Fruit fly (Drosophila melanogaster) whole organism, adult: ENCODE data around the gene CG31832.
A peak's percentile ranks its signal among the peaks of the same experiment; 100 is the strongest.

Experiments used
- CG11617 ChIP-seq: fragments of 200-800 bp; sonication (Bioruptor generic); optimal IDR thresholded peaks from 2 replicates; lab custom pipeline; 2017; ENCODE audit warnings: mild to moderate bottlenecking, missing biosample characterization, missing genetic modification reagents, missing genetic modification characterization
- CG14711 ChIP-seq: fragments of 200-800 bp; sonication (Bioruptor generic); optimal IDR thresholded peaks from 2 replicates; lab custom pipeline; 2018; ENCODE audit warnings: missing biosample characterization, mild to moderate bottlenecking, missing genetic modification characterization, moderate library complexity
- CG1620 ChIP-seq: fragments of 200-800 bp; sonication (Bioruptor generic); optimal IDR thresholded peaks from 2 replicates; lab custom pipeline; 2016; ENCODE audit warnings: missing biosample characterization, missing genetic modification characterization
- CG7045 ChIP-seq: fragments of 200-800 bp; sonication (Bioruptor generic); optimal IDR thresholded peaks from 2 replicates; lab custom pipeline; 2017; ENCODE audit warnings: missing biosample characterization, mild to moderate bottlenecking, missing genetic modification characterization
- CG7101 ChIP-seq: fragments of 200-800 bp; sonication (Bioruptor generic); optimal IDR thresholded peaks from 2 replicates; lab custom pipeline; 2018; ENCODE audit warnings: missing biosample characterization, mild to moderate bottlenecking, missing genetic modification characterization, moderate library complexity
- Clk ChIP-seq: fragments of 200-800 bp; sonication (Bioruptor generic); optimal IDR thresholded peaks from 2 replicates; lab custom pipeline; 2017; ENCODE audit warnings: missing biosample characterization, missing genetic modification characterization
- Hr96 ChIP-seq: fragments of 200-800 bp; sonication (Bioruptor generic); optimal IDR thresholded peaks from 2 replicates; lab custom pipeline; 2016; ENCODE audit warnings: missing biosample characterization, missing genetic modification characterization
- bab1 ChIP-seq: fragments of 200-800 bp; sonication (Bioruptor generic); optimal IDR thresholded peaks from 3 replicates; lab custom pipeline; 2019; ENCODE audit warnings: missing biosample characterization, mild to moderate bottlenecking, missing genetic modification characterization, moderate library complexity
- cic ChIP-seq: fragments of 200-800 bp; sonication (Bioruptor generic); optimal IDR thresholded peaks from 2 replicates; lab custom pipeline; 2017; ENCODE audit warnings: missing biosample characterization, mild to moderate bottlenecking, missing genetic modification characterization, moderate library complexity
- ovo ChIP-seq: fragments of 200-800 bp; sonication (Bioruptor generic); optimal IDR thresholded peaks from 2 replicates; lab custom pipeline; 2016; ENCODE audit warnings: missing biosample characterization, missing genetic modification characterization
- pad ChIP-seq: fragments of 200-800 bp; sonication (Bioruptor generic); optimal IDR thresholded peaks from 3 replicates; lab custom pipeline; 2017; ENCODE audit warnings: missing biosample characterization, missing genetic modification characterization, mild to moderate bottlenecking, moderate library complexity, missing genetic modification reagents
- tj ChIP-seq: fragments of 200-800 bp; sonication (Bioruptor generic); optimal IDR thresholded peaks from 3 replicates; lab custom pipeline; 2017; ENCODE audit warnings: missing biosample characterization, mild to moderate bottlenecking, missing genetic modification characterization, moderate library complexity
- toe ChIP-seq: fragments of 200-800 bp; sonication (Bioruptor generic); optimal IDR thresholded peaks from 2 replicates; lab custom pipeline; 2016; ENCODE audit warnings: missing biosample characterization, missing genetic modification characterization

dm6 chr2L:14995594-14996463 lies 35.7 kb downstream of the CG31832 start:
- TF ChIP-seq cic (GFP tag; lab: Kevin White, UChicago) = no peak
- TF ChIP-seq Clk (GFP tag; lab: Kevin White, UChicago) = no peak
- TF ChIP-seq tj (GFP tag; lab: Kevin White, UChicago) = no peak
- peak; percentile 22 for TF ChIP-seq CG7101 (tag; lab: Kevin White, UChicago)
- TF ChIP-seq toe (GFP tag; lab: Kevin White, UChicago) = no peak
- no peak for TF ChIP-seq CG11617
- TF ChIP-seq pad (GFP tag; lab: Kevin White, UChicago) = peak; percentile 48
- peak; percentile 19 for TF ChIP-seq CG7045 (GFP tag; lab: Kevin White, UChicago)
- no peak for TF ChIP-seq CG1620
- TF ChIP-seq Hr96 (GFP tag; lab: Kevin White, UChicago) = no peak
- TF ChIP-seq bab1 (GFP tag; lab: Kevin White, UChicago) = peak; percentile 50
- no peak for TF ChIP-seq ovo
- peak; percentile 51 for TF ChIP-seq CG14711 (tag; lab: Kevin White, UChicago)
